Worm (Caenorhabditis elegans) whole organism, young adult: ENCODE measurements around the gene parp-2.

Experiments used
- B0019.2 ChIP-seq: fragments of 200-800 bp; sonication (Bioruptor generic); conservative IDR thresholded peaks from 2 replicates; pipeline ENCODE4 v1.3.6; 2022; ENCODE audit warnings: missing genetic modification reagents, missing genetic modification characterization, missing compliant biosample characterization
- B0261.1 ChIP-seq: sonication (generic microtip); optimal IDR thresholded peaks from 2 replicates; lab custom pipeline; 2016; ENCODE audit warnings: mild to moderate bottlenecking, missing genetic modification characterization, moderate library complexity, missing compliant biosample characterization
- B0336.3 ChIP-seq: fragments of 200-800 bp; sonication (Bioruptor generic); IDR thresholded peaks from 2 replicates; pipeline ENCODE4 v1.3.6; 2022; ENCODE audit warnings: missing genetic modification characterization, missing compliant biosample characterization
- F33H1.4 ChIP-seq: fragments of 200-800 bp; sonication (Bioruptor generic); IDR thresholded peaks from 2 replicates; pipeline ENCODE4 v1.3.6; 2022; ENCODE audit warnings: missing genetic modification reagents, missing genetic modification characterization, missing compliant biosample characterization
- F52B5.7 ChIP-seq: sonication (generic microtip); optimal IDR thresholded peaks from 2 replicates; lab custom pipeline; 2016; ENCODE audit warnings: mild to moderate bottlenecking, missing genetic modification characterization, missing compliant biosample characterization
- F55B11.4 ChIP-seq: sonication (generic microtip); optimal IDR thresholded peaks from 2 replicates; lab custom pipeline; 2016; ENCODE audit warnings: missing compliant biosample characterization, missing genetic modification characterization, borderline replicate concordance; ENCODE audit not compliant: insufficient read depth
- F57A8.1 ChIP-seq: fragments of 200-800 bp; sonication (Bioruptor generic); optimal IDR thresholded peaks from 2 replicates; lab custom pipeline; 2018; ENCODE audit warnings: mild to moderate bottlenecking, missing genetic modification characterization, moderate library complexity, missing compliant biosample characterization
- T07F8.4 ChIP-seq: sonication (generic microtip); optimal IDR thresholded peaks from 2 replicates; lab custom pipeline; 2016; ENCODE audit warnings: mild to moderate bottlenecking, missing genetic modification characterization, moderate library complexity, missing compliant biosample characterization
- Y53G8AR.9 ChIP-seq: fragments of 200-800 bp; sonication (Bioruptor generic); conservative IDR thresholded peaks from 2 replicates; pipeline ENCODE4 v1.3.6; 2022; ENCODE audit warnings: missing genetic modification reagents, missing genetic modification characterization, missing compliant biosample characterization
- Y67H2A.10 ChIP-seq: fragments of 200-800 bp; sonication (Bioruptor generic); conservative IDR thresholded peaks from 2 replicates; pipeline ENCODE4 v1.3.6; 2022; ENCODE audit warnings: missing genetic modification reagents, missing genetic modification characterization, missing compliant biosample characterization
- ZK185.1 ChIP-seq: sonication (generic microtip); optimal IDR thresholded peaks from 2 replicates; lab custom pipeline; 2016; ENCODE audit warnings: mild to moderate bottlenecking, missing genetic modification characterization, missing compliant biosample characterization; ENCODE audit not compliant: poor library complexity, severe bottlenecking
- aptf-3 ChIP-seq: fragments of 200-800 bp; sonication (Bioruptor generic); IDR thresholded peaks from 2 replicates; pipeline ENCODE4 v1.3.6; 2022; ENCODE audit warnings: missing genetic modification characterization, missing compliant biosample characterization
- atf-7 ChIP-seq: sonication (generic microtip); optimal IDR thresholded peaks from 2 replicates; lab custom pipeline; 2017; ENCODE audit warnings: mild to moderate bottlenecking, missing genetic modification characterization, missing compliant biosample characterization
- attf-6 ChIP-seq: fragments of 200-800 bp; sonication (Bioruptor generic); IDR thresholded peaks from 2 replicates; pipeline ENCODE4 v1.3.6; 2022; ENCODE audit warnings: missing genetic modification reagents, missing genetic modification characterization, missing compliant biosample characterization
- ceh-27 ChIP-seq: fragments of 200-800 bp; sonication (Bioruptor generic); optimal IDR thresholded peaks from 2 replicates; lab custom pipeline; 2018; ENCODE audit warnings: mild to moderate bottlenecking, missing genetic modification characterization, moderate library complexity, missing compliant biosample characterization
- die-1 ChIP-seq: sonication (generic microtip); optimal IDR thresholded peaks from 2 replicates; lab custom pipeline; 2016; ENCODE audit warnings: missing genotype, mild to moderate bottlenecking, missing genetic modification characterization, missing compliant biosample characterization
- dpff-1 ChIP-seq: sonication (generic microtip); optimal IDR thresholded peaks from 2 replicates; lab custom pipeline; 2017; ENCODE audit warnings: mild to moderate bottlenecking, missing genetic modification characterization, missing compliant biosample characterization
- dpl-1 ChIP-seq: fragments of 150-350 bp; optimal IDR thresholded peaks from 2 replicates; lab custom pipeline; 2014; ENCODE audit warnings: missing biosample characterization, missing genetic modification reagents, missing genetic modification characterization
- egl-18 ChIP-seq: fragments of 200-800 bp; sonication (Bioruptor generic); IDR thresholded peaks from 2 replicates; pipeline ENCODE4 v1.3.6; 2022; ENCODE audit warnings: missing genetic modification reagents, missing genetic modification characterization, missing compliant biosample characterization
- egl-44 ChIP-seq: fragments of 200-800 bp; sonication (Bioruptor generic); IDR thresholded peaks from 2 replicates; pipeline ENCODE4 v1.3.6; 2022; ENCODE audit warnings: missing genetic modification reagents, missing genetic modification characterization, missing compliant biosample characterization
- ekl-4 ChIP-seq: fragments of 200-800 bp; sonication (Bioruptor generic); IDR thresholded peaks from 2 replicates; pipeline ENCODE4 v1.3.6; 2022; ENCODE audit warnings: missing genetic modification reagents, missing genetic modification characterization, missing compliant biosample characterization
- fkh-3 ChIP-seq: sonication (generic microtip); optimal IDR thresholded peaks from 2 replicates; lab custom pipeline; 2016; ENCODE audit warnings: mild to moderate bottlenecking, missing genetic modification characterization, missing compliant biosample characterization
- gei-17 ChIP-seq: fragments of 200-800 bp; sonication (Bioruptor generic); optimal IDR thresholded peaks from 2 replicates; lab custom pipeline; 2018; ENCODE audit warnings: mild to moderate bottlenecking, missing genetic modification characterization, missing compliant biosample characterization
- hlh-12 ChIP-seq: sonication (generic microtip); optimal IDR thresholded peaks from 2 replicates; lab custom pipeline; 2016; ENCODE audit warnings: missing genetic modification characterization, missing compliant biosample characterization
- hmg-1.2 ChIP-seq: fragments of 200-800 bp; sonication (Bioruptor generic); IDR thresholded peaks from 2 replicates; pipeline ENCODE4 v1.3.6; 2022; ENCODE audit warnings: missing genetic modification reagents, missing genetic modification characterization, missing compliant biosample characterization
- hsf-1 ChIP-seq: fragments of 200-800 bp; sonication (Bioruptor generic); IDR thresholded peaks from 2 replicates; pipeline ENCODE4 v1.3.6; 2022; ENCODE audit warnings: missing genetic modification reagents, missing genetic modification characterization, missing compliant biosample characterization
- lag-1 ChIP-seq: fragments of 200-800 bp; sonication (Bioruptor generic); IDR thresholded peaks from 2 replicates; pipeline ENCODE4 v1.3.6; 2022; ENCODE audit warnings: missing genetic modification reagents, missing genetic modification characterization, missing compliant biosample characterization
- lin-40 ChIP-seq: sonication (generic microtip); optimal IDR thresholded peaks from 2 replicates; lab custom pipeline; 2016; ENCODE audit warnings: missing genetic modification characterization, mild to moderate bottlenecking, missing compliant biosample characterization, missing genotype, missing genetic modification reagents
- madf-10 ChIP-seq: sonication (generic microtip); optimal IDR thresholded peaks from 2 replicates; lab custom pipeline; 2016; ENCODE audit warnings: mild to moderate bottlenecking, missing genetic modification characterization, missing compliant biosample characterization
- madf-3 ChIP-seq: fragments of 200-800 bp; sonication (Bioruptor generic); IDR thresholded peaks from 2 replicates; pipeline ENCODE4 v1.3.6; 2022; ENCODE audit warnings: missing genetic modification reagents, missing genetic modification characterization, missing compliant biosample characterization
- madf-8 ChIP-seq: fragments of 200-800 bp; sonication (Bioruptor generic); conservative IDR thresholded peaks from 2 replicates; pipeline ENCODE4 v1.3.6; 2022; ENCODE audit warnings: missing genetic modification reagents, missing genetic modification characterization, missing compliant biosample characterization
- mcd-1 ChIP-seq: fragments of 200-800 bp; sonication (Bioruptor generic); IDR thresholded peaks from 2 replicates; pipeline ENCODE4 v1.3.6; 2022; ENCODE audit warnings: missing genetic modification reagents, missing genetic modification characterization, missing compliant biosample characterization
- nfya-1 ChIP-seq: sonication (generic microtip); optimal IDR thresholded peaks from 2 replicates; lab custom pipeline; 2017; ENCODE audit warnings: antibody characterized with exemption, missing compliant biosample characterization, missing genetic modification characterization, borderline replicate concordance; ENCODE audit not compliant: insufficient read depth
- nfyb-1 ChIP-seq: fragments of 200-800 bp; sonication (Bioruptor generic); IDR thresholded peaks from 2 replicates; pipeline ENCODE4 v1.3.6; 2022; ENCODE audit warnings: missing genetic modification reagents, missing genetic modification characterization, missing compliant biosample characterization
- nhr-120 ChIP-seq: fragments of 200-800 bp; sonication (Bioruptor generic); IDR thresholded peaks from 2 replicates; pipeline ENCODE4 v1.3.6; 2022; ENCODE audit warnings: missing genetic modification characterization, missing compliant biosample characterization
- nhr-27 ChIP-seq: fragments of 200-800 bp; sonication (Bioruptor generic); optimal IDR thresholded peaks from 2 replicates; lab custom pipeline; 2018; ENCODE audit warnings: mild to moderate bottlenecking, missing genetic modification characterization, moderate library complexity, missing compliant biosample characterization
- rcor-1 ChIP-seq: fragments of 200-800 bp; sonication (Bioruptor generic); IDR thresholded peaks from 2 replicates; pipeline ENCODE4 v1.3.6; 2022; ENCODE audit warnings: missing genetic modification reagents, missing genetic modification characterization, missing compliant biosample characterization
- rec-8 ChIP-seq, 2 experiments: sonication (generic microtip); optimal IDR thresholded peaks; 2 replicates each; lab custom pipeline; 2016; ENCODE audit warnings: mild to moderate bottlenecking in 2 of 2, missing genetic modification characterization in 2 of 2, missing genetic modification reagents in 2 of 2, missing genotype in 2 of 2, missing biosample characterization in 1 of 2, missing compliant biosample characterization in 1 of 2, moderate library complexity in 1 of 2
- rpc-1 ChIP-seq, 2 experiments: fragments of 150-350 bp in 1 of 2; sonication (generic microtip) in 1 of 2; optimal IDR thresholded peaks; 2 replicates each; lab custom pipeline; 2014 to 2018; ENCODE audit warnings: missing biosample characterization in 1 of 2, missing genetic modification characterization in 1 of 2, missing genetic modification reagents in 1 of 2, missing genotype in 1 of 2
- sea-2 ChIP-seq: fragments of 200-800 bp; sonication (Bioruptor generic); IDR thresholded peaks from 2 replicates; pipeline ENCODE4 v1.3.6; 2022; ENCODE audit warnings: missing genetic modification characterization, missing compliant biosample characterization
- snpc-1.1 ChIP-seq: sonication (generic microtip); optimal IDR thresholded peaks from 2 replicates; lab custom pipeline; 2017; ENCODE audit warnings: missing genetic modification characterization, mild to moderate bottlenecking, missing compliant biosample characterization, antibody characterized with exemption, moderate library complexity, missing genotype, missing genetic modification reagents; ENCODE audit not compliant: insufficient read depth
- sptf-2 ChIP-seq: fragments of 200-800 bp; sonication (Bioruptor generic); optimal IDR thresholded peaks from 2 replicates; lab custom pipeline; 2018; ENCODE audit warnings: mild to moderate bottlenecking, missing genetic modification characterization, missing compliant biosample characterization
- xnd-1 ChIP-seq: sonication (generic microtip); optimal IDR thresholded peaks from 2 replicates; lab custom pipeline; 2016; ENCODE audit warnings: missing genotype, missing genetic modification reagents, missing genetic modification characterization, missing compliant biosample characterization
- zfh-2 ChIP-seq: fragments of 200-800 bp; sonication (Bioruptor generic); conservative IDR thresholded peaks from 2 replicates; pipeline ENCODE4 v1.3.6; 2022; ENCODE audit warnings: missing genetic modification reagents, missing genetic modification characterization, missing compliant biosample characterization
- ztf-25 ChIP-seq: fragments of 200-800 bp; sonication (Bioruptor generic); IDR thresholded peaks from 2 replicates; pipeline ENCODE4 v1.3.6; 2022; ENCODE audit warnings: missing genetic modification reagents, missing genetic modification characterization, missing compliant biosample characterization
- ztf-6 ChIP-seq: fragments of 200-800 bp; sonication (Bioruptor generic); IDR thresholded peaks from 2 replicates; pipeline ENCODE4 v1.3.6; 2022; ENCODE audit warnings: missing genetic modification reagents, missing genetic modification characterization, missing compliant biosample characterization

Gene parp-2

ce11 chrII:9560895-9561294 lies 31.9 kb upstream of the parp-2 start:
- TF ChIP-seq ekl-4 = no peak
- TF ChIP-seq Y53G8AR.9 (GFP tag; lab: Robert Waterston, UW) = no peak
- TF ChIP-seq lin-40 (tag; lab: Kevin White, UChicago) = peak; percentile 12
- TF ChIP-seq ceh-27 (GFP tag; lab: Kevin White, UChicago) = peak; percentile 23
- no peak for TF ChIP-seq B0261.1 (tag; lab: Kevin White, UChicago)

DNA sequence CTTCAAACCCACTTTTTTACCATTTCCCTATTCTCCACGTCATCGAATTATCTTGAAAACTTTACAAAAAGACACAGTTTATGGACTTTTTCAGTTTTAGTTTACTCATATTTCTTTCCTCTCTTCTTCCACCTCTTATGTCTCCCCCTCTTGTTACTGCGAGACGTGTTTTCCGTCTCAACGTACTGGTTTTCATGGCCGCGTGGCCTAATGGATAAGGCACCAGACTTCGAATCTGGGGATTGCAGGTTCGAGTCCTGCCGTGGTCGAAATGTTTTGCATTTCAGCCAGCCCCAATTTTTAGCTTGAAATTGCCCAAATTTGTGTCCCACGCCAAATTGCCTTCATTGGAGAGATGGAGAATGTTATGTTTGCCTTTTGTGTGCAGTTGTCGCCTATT lies 26.8 kb upstream of the parp-2 start:
- TF ChIP-seq fkh-3 (tag; lab: Kevin White, UChicago) = peak; percentile 7
- peak; percentile 63 for TF ChIP-seq mcd-1
- TF ChIP-seq nfya-1 (tag; lab: Kevin White, UChicago) = no peak
- TF ChIP-seq F57A8.1 = peak; percentile 90
- peak; percentile 72 for TF ChIP-seq hmg-1.2 (GFP tag; lab: Robert Waterston, UW)
- no peak for TF ChIP-seq attf-6 (GFP tag; lab: Robert Waterston, UW)
- no peak for TF ChIP-seq nhr-27
- TF ChIP-seq B0019.2 (GFP tag; lab: Robert Waterston, UW) = no peak
- TF ChIP-seq die-1 (tag; lab: Kevin White, UChicago) = peak; percentile 90
- peak; percentile 0 for TF ChIP-seq dpl-1 (GFP tag; lab: Kevin White, UChicago)
- peak; percentile 53 for TF ChIP-seq madf-10 (tag; lab: Kevin White, UChicago)
- TF ChIP-seq sptf-2 (GFP tag; lab: Kevin White, UChicago) = peak; percentile 12
- no peak for TF ChIP-seq xnd-1 (tag; lab: Kevin White, UChicago)
- peak; percentile 16; the same call in 1 of the 2 replicates for TF ChIP-seq ztf-6 (GFP tag; lab: Robert Waterston, UW)
- peak; percentile 53 for TF ChIP-seq T07F8.4 (tag; lab: Kevin White, UChicago)
- TF ChIP-seq aptf-3 (GFP tag; lab: Robert Waterston, UW) = no peak
- 0 out of 2 replicates have a peak, but pooled peaks have one; percentile 32 for TF ChIP-seq madf-8 (GFP tag; lab: Robert Waterston, UW)
- no peak for TF ChIP-seq hsf-1 (GFP tag; lab: Robert Waterston, UW)
- peak; percentile 97 for TF ChIP-seq ztf-25 (GFP tag; lab: Robert Waterston, UW)
- TF ChIP-seq nhr-120 (GFP tag; lab: Robert Waterston, UW) = 0 out of 2 replicates have a peak, but pooled peaks have one; percentile 81
- TF ChIP-seq rec-8 (tag; optimal IDR thresholded peaks at IDR 0.05; lab: Kevin White, UChicago) = peak; percentile 64 to 90
- TF ChIP-seq sea-2 = no peak
- peak; percentile 83 for TF ChIP-seq rpc-1 (optimal IDR thresholded peaks at IDR 0.05; lab: Kevin White, UChicago)
- TF ChIP-seq rpc-1 (tag; optimal IDR thresholded peaks at IDR 0.05; lab: Kevin White, UChicago) = peak; percentile 95
- TF ChIP-seq F52B5.7 (tag; lab: Kevin White, UChicago) = peak; percentile 83
- TF ChIP-seq hlh-12 (tag; lab: Kevin White, UChicago) = no peak
- 0 out of 2 replicates have a peak, but pooled peaks have one; percentile 68 for TF ChIP-seq madf-3 (GFP tag; lab: Robert Waterston, UW)
- TF ChIP-seq F55B11.4 = no peak
- no peak for TF ChIP-seq dpff-1 (tag; lab: Kevin White, UChicago)
- peak; percentile 87 for TF ChIP-seq nfyb-1 (GFP tag; lab: Robert Waterston, UW)
- peak; percentile 46; the same call in 1 of the 2 replicates for TF ChIP-seq F33H1.4 (GFP tag; lab: Robert Waterston, UW)
- TF ChIP-seq Y53G8AR.9 (GFP tag; lab: Robert Waterston, UW) = peak; percentile 65; the same call in 1 of the 2 replicates
- peak; percentile 46; the same call in 1 of the 2 replicates for TF ChIP-seq Y67H2A.10 (GFP tag; lab: Robert Waterston, UW)
- TF ChIP-seq B0336.3 (GFP tag; lab: Robert Waterston, UW) = peak; percentile 50; the same call in 1 of the 2 replicates
- TF ChIP-seq snpc-1.1 (tag; lab: Kevin White, UChicago) = no peak
- peak; percentile 72 for TF ChIP-seq rcor-1 (GFP tag; lab: Robert Waterston, UW)
- no peak for TF ChIP-seq gei-17 (GFP tag; lab: Kevin White, UChicago)
- TF ChIP-seq atf-7 (tag; lab: Kevin White, UChicago) = peak; percentile 54
- no peak for TF ChIP-seq zfh-2 (GFP tag; lab: Robert Waterston, UW)
- no peak for TF ChIP-seq lag-1 (GFP tag; lab: Robert Waterston, UW)
- TF ChIP-seq egl-18 (GFP tag; lab: Robert Waterston, UW) = no peak
- peak; percentile 79 for TF ChIP-seq egl-44 (GFP tag; lab: Robert Waterston, UW)
- TF ChIP-seq ZK185.1 (tag; lab: Kevin White, UChicago) = peak; percentile 56
